Fruit fly (Drosophila melanogaster) whole organism, embryonic: ENCODE data around the gene org-1.

Source experiments
- Antp ChIP-seq: fragments of 200-800 bp; sonication (Bioruptor generic); optimal IDR thresholded peaks from 3 replicates; lab custom pipeline; 2016; ENCODE audit warnings: missing biosample characterization, missing genetic modification characterization
- Atf-2 ChIP-seq: fragments of 200-800 bp; sonication (Bioruptor generic); optimal IDR thresholded peaks from 2 replicates; lab custom pipeline; 2016; ENCODE audit warnings: missing biosample characterization, missing genetic modification characterization
- Atf3 ChIP-seq: fragments of 200-800 bp; sonication (Bioruptor generic); optimal IDR thresholded peaks from 3 replicates; lab custom pipeline; 2016; ENCODE audit warnings: missing biosample characterization, missing genetic modification characterization
- Atf6 ChIP-seq: fragments of 200-800 bp; sonication (Bioruptor generic); IDR thresholded peaks from 2 replicates; pipeline ENCODE4 v1.3.6; 2022; ENCODE audit warnings: missing biosample characterization, missing genetic modification characterization
- BEAF-32 ChIP-seq: fragments of 200-800 bp; sonication (Bioruptor generic); optimal IDR thresholded peaks from 3 replicates; lab custom pipeline; 2017; ENCODE audit warnings: missing biosample characterization, missing genetic modification characterization, mild to moderate bottlenecking, moderate library complexity, missing genetic modification reagents
- CG10209 ChIP-seq: fragments of 200-800 bp; sonication (Bioruptor generic); optimal IDR thresholded peaks from 3 replicates; lab custom pipeline; 2017; ENCODE audit warnings: missing biosample characterization, mild to moderate bottlenecking, missing genetic modification characterization, missing genetic modification reagents
- CG11247 ChIP-seq: fragments of 200-800 bp; sonication (Bioruptor generic); IDR thresholded peaks from 2 replicates; pipeline ENCODE4 v1.3.6; 2022; ENCODE audit warnings: missing biosample characterization, missing genetic modification characterization
- CG12219 ChIP-seq: fragments of 200-800 bp; sonication (Bioruptor generic); optimal IDR thresholded peaks from 3 replicates; lab custom pipeline; 2018; ENCODE audit warnings: missing biosample characterization, mild to moderate bottlenecking, missing genetic modification characterization
- CG13894 ChIP-seq: fragments of 200-800 bp; sonication (Bioruptor generic); optimal IDR thresholded peaks from 3 replicates; lab custom pipeline; 2018; ENCODE audit warnings: missing biosample characterization, mild to moderate bottlenecking, missing genetic modification characterization, moderate library complexity
- CG15479 ChIP-seq: fragments of 200-800 bp; sonication (Bioruptor generic); optimal IDR thresholded peaks from 3 replicates; lab custom pipeline; 2019; ENCODE audit warnings: missing biosample characterization, mild to moderate bottlenecking, missing genetic modification characterization, moderate library complexity
- CG1603 ChIP-seq: fragments of 200-800 bp; sonication (Bioruptor generic); optimal IDR thresholded peaks from 2 replicates; lab custom pipeline; 2019; ENCODE audit warnings: missing biosample characterization, mild to moderate bottlenecking, missing genetic modification characterization, moderate library complexity
- CG1647 ChIP-seq: fragments of 200-800 bp; sonication (Bioruptor generic); optimal IDR thresholded peaks from 3 replicates; lab custom pipeline; 2016; ENCODE audit warnings: missing biosample characterization, missing genetic modification characterization
- CG17385 ChIP-seq: fragments of 200-800 bp; sonication (Bioruptor generic); optimal IDR thresholded peaks from 3 replicates; lab custom pipeline; 2018; ENCODE audit warnings: missing biosample characterization, mild to moderate bottlenecking, missing genetic modification characterization
- CG17912 ChIP-seq: fragments of 200-800 bp; sonication (Bioruptor generic); optimal IDR thresholded peaks from 2 replicates; lab custom pipeline; 2018; ENCODE audit warnings: missing biosample characterization, mild to moderate bottlenecking, missing genetic modification characterization
- CG32767 ChIP-seq: fragments of 200-800 bp; sonication (Bioruptor generic); IDR thresholded peaks from 2 replicates; pipeline ENCODE4 v1.3.6; 2022; ENCODE audit warnings: missing biosample characterization, missing genetic modification characterization
- CG34422 ChIP-seq: fragments of 200-800 bp; sonication (Bioruptor generic); IDR thresholded peaks from 3 replicates; pipeline ENCODE4 v1.3.6; 2022; ENCODE audit warnings: missing biosample characterization, missing genetic modification characterization
- CG3838 ChIP-seq: fragments of 200-800 bp; sonication (Bioruptor generic); optimal IDR thresholded peaks from 3 replicates; lab custom pipeline; 2016; ENCODE audit warnings: missing biosample characterization, missing genetic modification characterization
- D19A ChIP-seq: fragments of 200-800 bp; optimal IDR thresholded peaks from 3 replicates; lab custom pipeline; 2019; ENCODE audit warnings: missing biosample characterization, mild to moderate bottlenecking, missing genetic modification characterization, moderate library complexity
- ERR ChIP-seq: fragments of 200-800 bp; sonication (Bioruptor generic); optimal IDR thresholded peaks from 2 replicates; lab custom pipeline; 2016; ENCODE audit warnings: missing biosample characterization, missing genetic modification characterization
- Ets97D ChIP-seq: fragments of 200-800 bp; sonication (Bioruptor generic); optimal IDR thresholded peaks from 3 replicates; lab custom pipeline; 2016; ENCODE audit warnings: missing biosample characterization, missing genetic modification characterization
- GATAe ChIP-seq: fragments of 200-800 bp; sonication (Bioruptor generic); conservative IDR thresholded peaks from 2 replicates; pipeline ENCODE4 v1.3.6; 2022; ENCODE audit warnings: missing biosample characterization, missing genetic modification characterization
- Hmr ChIP-seq: fragments of 200-800 bp; sonication (Bioruptor generic); optimal IDR thresholded peaks from 3 replicates; lab custom pipeline; 2017; ENCODE audit warnings: mild to moderate bottlenecking, missing biosample characterization, missing genetic modification reagents, missing genetic modification characterization
- Hmx ChIP-seq: fragments of 200-800 bp; sonication (Bioruptor generic); optimal IDR thresholded peaks from 2 replicates; lab custom pipeline; 2016; ENCODE audit warnings: missing biosample characterization, missing genetic modification characterization
- Sox102F ChIP-seq: fragments of 200-800 bp; sonication (Bioruptor generic); optimal IDR thresholded peaks from 2 replicates; lab custom pipeline; 2018; ENCODE audit warnings: missing biosample characterization, mild to moderate bottlenecking, missing genetic modification characterization, moderate library complexity
- TFAM ChIP-seq: fragments of 200-800 bp; sonication (Bioruptor generic); optimal IDR thresholded peaks from 2 replicates; lab custom pipeline; 2017; ENCODE audit warnings: missing biosample characterization, missing genetic modification characterization, inconsistent platforms
- Vsx1 ChIP-seq: fragments of 200-800 bp; sonication (Bioruptor generic); optimal IDR thresholded peaks from 2 replicates; lab custom pipeline; 2017; ENCODE audit warnings: missing biosample characterization, mild to moderate bottlenecking, missing genetic modification characterization, missing genetic modification reagents
- YL-1 ChIP-seq: fragments of 200-800 bp; sonication (Bioruptor generic); optimal IDR thresholded peaks from 3 replicates; lab custom pipeline; 2017; ENCODE audit warnings: missing biosample characterization, mild to moderate bottlenecking, missing genetic modification characterization
- abd-A ChIP-seq: fragments of 200-800 bp; sonication (Bioruptor generic); optimal IDR thresholded peaks from 3 replicates; lab custom pipeline; 2019; ENCODE audit warnings: missing biosample characterization, mild to moderate bottlenecking, missing genetic modification characterization, moderate library complexity
- ac ChIP-seq: fragments of 200-800 bp; sonication (Bioruptor generic); optimal IDR thresholded peaks from 3 replicates; lab custom pipeline; 2017; ENCODE audit warnings: missing biosample characterization, mild to moderate bottlenecking, missing genetic modification characterization
- ase ChIP-seq: fragments of 200-800 bp; sonication (Bioruptor generic); IDR thresholded peaks from 3 replicates; pipeline ENCODE4 v1.3.6; 2022; ENCODE audit warnings: missing biosample characterization, missing genetic modification characterization
- ato ChIP-seq: fragments of 200-800 bp; sonication (Bioruptor generic); IDR thresholded peaks from 2 replicates; pipeline ENCODE4 v1.3.6; 2022; ENCODE audit warnings: missing biosample characterization, missing genetic modification characterization; ENCODE audit not compliant: partially characterized antibody
- bab2 ChIP-seq: fragments of 200-800 bp; sonication (Bioruptor generic); optimal IDR thresholded peaks from 2 replicates; lab custom pipeline; 2016; ENCODE audit warnings: missing biosample characterization, missing genetic modification characterization
- cg ChIP-seq: fragments of 200-800 bp; sonication (Bioruptor generic); optimal IDR thresholded peaks from 3 replicates; lab custom pipeline; 2019; ENCODE audit warnings: missing biosample characterization, mild to moderate bottlenecking, missing genetic modification characterization, moderate library complexity
- crc ChIP-seq: fragments of 200-800 bp; sonication (Bioruptor generic); optimal IDR thresholded peaks from 2 replicates; lab custom pipeline; 2016; ENCODE audit warnings: missing biosample characterization, missing genetic modification characterization
- crol ChIP-seq: fragments of 200-800 bp; sonication (Bioruptor generic); IDR thresholded peaks from 2 replicates; pipeline ENCODE4 v1.3.6; 2022; ENCODE audit warnings: missing biosample characterization, missing genetic modification characterization
- esg ChIP-seq: fragments of 200-800 bp; sonication (Bioruptor generic); conservative IDR thresholded peaks from 2 replicates; pipeline ENCODE4 v1.3.6; 2022; ENCODE audit warnings: missing biosample characterization, missing genetic modification characterization
- exex ChIP-seq: fragments of 200-800 bp; sonication (Bioruptor generic); optimal IDR thresholded peaks from 4 replicates; lab custom pipeline; 2018; ENCODE audit warnings: missing biosample characterization, mild to moderate bottlenecking, missing genetic modification characterization, moderate library complexity
- ftz-f1 ChIP-seq: fragments of 200-800 bp; sonication (Bioruptor generic); optimal IDR thresholded peaks from 2 replicates; lab custom pipeline; 2016; ENCODE audit warnings: missing biosample characterization, missing genetic modification characterization
- gro ChIP-seq: fragments of 200-800 bp; sonication (Bioruptor generic); optimal IDR thresholded peaks from 2 replicates; lab custom pipeline; 2016; ENCODE audit warnings: missing biosample characterization, missing genetic modification characterization
- insv ChIP-seq, 2 experiments: fragments of 200-800 bp; sonication (Bioruptor generic); optimal IDR thresholded peaks; 3 replicates each; lab custom pipeline; 2016 to 2018; ENCODE audit warnings: missing biosample characterization in 2 of 2, missing genetic modification characterization in 2 of 2
- mam ChIP-seq: fragments of 200-800 bp; sonication (Bioruptor generic); optimal IDR thresholded peaks from 3 replicates; lab custom pipeline; 2016; ENCODE audit warnings: missing biosample characterization, missing genetic modification characterization
- mirr ChIP-seq: fragments of 200-800 bp; sonication (Bioruptor generic); optimal IDR thresholded peaks from 3 replicates; lab custom pipeline; 2018; ENCODE audit warnings: missing biosample characterization, mild to moderate bottlenecking, missing genetic modification characterization
- phol ChIP-seq: fragments of 200-800 bp; sonication (Bioruptor generic); optimal IDR thresholded peaks from 3 replicates; lab custom pipeline; 2018; ENCODE audit warnings: missing biosample characterization, mild to moderate bottlenecking, missing genetic modification characterization, moderate library complexity
- pros ChIP-seq: fragments of 200-800 bp; sonication (Bioruptor generic); optimal IDR thresholded peaks from 3 replicates; lab custom pipeline; 2019; ENCODE audit warnings: missing biosample characterization, mild to moderate bottlenecking, missing genetic modification characterization, moderate library complexity
- repo ChIP-seq: fragments of 200-800 bp; sonication (Bioruptor generic); optimal IDR thresholded peaks from 2 replicates; lab custom pipeline; 2016; ENCODE audit warnings: missing biosample characterization, missing genetic modification characterization
- schlank ChIP-seq: fragments of 200-800 bp; sonication (Bioruptor generic); optimal IDR thresholded peaks from 2 replicates; lab custom pipeline; 2018; ENCODE audit warnings: missing biosample characterization, mild to moderate bottlenecking, missing genetic modification characterization
- sens ChIP-seq: fragments of 200-800 bp; sonication (Bioruptor generic); peaks from one replicate; lab custom pipeline; 2016; ENCODE audit warnings: missing biosample characterization, missing genetic modification characterization
- sug ChIP-seq: fragments of 200-800 bp; optimal IDR thresholded peaks from 2 replicates; lab custom pipeline; 2019; ENCODE audit warnings: missing biosample characterization, mild to moderate bottlenecking, missing genetic modification characterization, moderate library complexity
- tna ChIP-seq: fragments of 200-800 bp; sonication (Bioruptor generic); IDR thresholded peaks from 2 replicates; pipeline ENCODE4 v1.3.6; 2022; ENCODE audit warnings: missing biosample characterization, missing genetic modification characterization; ENCODE audit not compliant: partially characterized antibody

The org-1 gene

DNA sequence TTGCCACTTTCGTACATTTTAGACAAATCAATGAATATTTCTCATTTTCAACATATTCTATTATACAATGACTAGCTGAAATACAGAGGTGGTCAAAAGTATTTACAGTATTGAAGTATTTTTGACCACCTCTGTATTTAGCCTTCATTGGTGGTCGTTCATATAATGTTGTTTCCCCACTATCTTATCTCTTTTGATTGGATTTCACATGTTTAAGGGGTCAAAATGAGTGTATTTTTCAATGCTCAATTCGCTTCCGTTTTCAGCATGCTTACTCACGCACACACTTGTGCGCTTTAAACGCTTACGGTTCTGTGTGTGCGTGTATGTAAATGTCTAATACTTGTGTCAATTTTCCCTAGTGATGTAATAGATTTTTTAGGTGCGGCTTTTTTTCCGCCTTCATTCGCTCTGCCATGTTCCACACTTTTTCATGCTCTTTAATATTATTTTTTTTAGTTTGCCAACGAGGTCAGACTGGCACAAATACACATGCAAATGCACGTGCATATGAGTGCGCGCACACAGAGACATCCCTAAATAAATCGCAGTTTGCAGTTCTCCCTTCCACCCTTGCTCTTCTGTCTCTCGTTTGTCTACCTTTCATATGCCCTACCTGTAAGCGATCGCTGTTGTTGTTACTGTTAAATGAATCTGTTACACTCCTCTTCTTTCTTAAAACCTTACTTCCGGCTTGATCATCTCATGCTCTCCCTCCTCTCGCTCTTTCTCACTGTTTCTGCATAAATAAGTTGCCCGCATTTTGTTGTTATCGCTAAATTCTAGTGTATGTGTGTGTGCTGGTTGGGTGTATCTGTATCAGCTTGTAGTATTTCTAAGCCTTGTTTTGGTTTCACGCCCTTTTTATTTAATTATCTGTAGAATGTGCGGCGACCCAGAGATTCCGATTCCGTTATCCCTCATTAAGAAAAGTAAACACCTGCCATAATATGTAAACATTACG is 42.4 kb downstream of the org-1 start (continued):
- TF ChIP-seq pros (GFP tag; lab: Kevin White, UChicago) (peak; percentile 76), CG17385 (GFP tag; lab: Kevin White, UChicago) (peak; percentile 73), Hmr (GFP tag; lab: Kevin White, UChicago) (peak; percentile 4), repo (GFP tag; lab: Kevin White, UChicago) (no peak), sens (GFP tag; lab: Kevin White, UChicago) (peak; percentile 6), ase (GFP tag; lab: Robert Waterston, UW) (no peak), ac (GFP tag; lab: Kevin White, UChicago) (no peak), GATAe (GFP tag; lab: Robert Waterston, UW) (no peak), exex (tag; lab: Kevin White, UChicago) (peak; percentile 41), CG32767 (0 out of 2 replicates have a peak, but pooled peaks have one; percentile 11), CG11247 (GFP tag; lab: Robert Waterston, UW) (no peak), abd-A (tag; lab: Kevin White, UChicago) (peak; percentile 23), CG34422 (GFP tag; lab: Robert Waterston, UW) (no peak), crol (GFP tag; lab: Robert Waterston, UW) (peak; percentile 67), Ets97D (no peak), CG10209 (GFP tag; lab: Kevin White, UChicago) (peak; percentile 1), esg (GFP tag; lab: Robert Waterston, UW) (no peak), CG1647 (GFP tag; lab: Kevin White, UChicago) (no peak), CG15479 (peak; percentile 86), Sox102F (GFP tag; lab: Kevin White, UChicago) (no peak), insv (GFP tag; optimal IDR thresholded peaks at IDR 0.05; lab: Kevin White, UChicago) (no peak), tna (GFP tag; lab: Robert Waterston, UW) (no peak), BEAF-32 (GFP tag; lab: Kevin White, UChicago) (no peak), sug (peak; percentile 94), Antp (GFP tag; lab: Kevin White, UChicago) (no peak), Atf6 (GFP tag; lab: Robert Waterston, UW) (no peak), D19A (tag; lab: Kevin White, UChicago) (no peak), crc (GFP tag; lab: Kevin White, UChicago) (no peak), bab2 (GFP tag; lab: Kevin White, UChicago) (no peak), phol (tag; lab: Kevin White, UChicago) (no peak), CG1603 (tag; lab: Kevin White, UChicago) (no peak), Vsx1 (GFP tag; lab: Kevin White, UChicago) (no peak), TFAM (no peak), gro (GFP tag; lab: Kevin White, UChicago) (no peak), Hmx (GFP tag; lab: Kevin White, UChicago) (no peak), mirr (GFP tag; lab: Kevin White, UChicago) (peak; percentile 79), CG17912 (no peak), ERR (GFP tag; lab: Kevin White, UChicago) (no peak), Atf-2 (GFP tag; lab: Kevin White, UChicago) (no peak), CG3838 (GFP tag; lab: Kevin White, UChicago) (no peak), cg (GFP tag; lab: Kevin White, UChicago) (peak; percentile 83), CG13894 (no peak), CG12219 (GFP tag; lab: Kevin White, UChicago) (no peak), ftz-f1 (peak; percentile 17), ato (GFP tag; lab: Robert Waterston, UW) (no peak), mam (GFP tag; lab: Kevin White, UChicago) (no peak), YL-1 (GFP tag; lab: Kevin White, UChicago) (no peak), schlank (tag; lab: Kevin White, UChicago) (no peak), Atf3 (GFP tag; lab: Kevin White, UChicago) (no peak)
